Worm (Caenorhabditis elegans): Measurements from ENCODE around the gene hgrs-1.

The hgrs-1 gene

DNA sequence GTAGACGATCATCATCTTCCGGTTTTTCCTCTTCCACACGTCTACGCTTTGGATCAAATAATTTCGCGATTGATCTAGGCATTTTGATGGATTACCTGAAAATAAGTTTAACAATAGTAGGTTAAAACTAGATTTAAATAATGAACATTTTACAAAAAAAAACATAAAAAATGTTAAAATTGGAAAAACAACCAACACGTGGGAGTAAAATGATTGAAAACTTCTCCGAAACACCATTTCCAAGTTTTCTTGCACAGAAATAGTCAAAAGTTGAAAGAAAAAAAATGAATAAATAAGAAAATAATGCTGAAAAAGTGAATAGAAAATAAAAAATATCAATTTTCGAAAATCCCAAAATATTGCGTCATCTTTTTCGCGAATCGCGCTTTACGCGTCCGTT, 5.9 kb upstream of the hgrs-1 start, which contains the start of gene C07G1.7:
C07G1.7 (minus strand) TSS at position 101 of the 400 bp plus-strand sequence.
- no peak for TF ChIP-seq pha-4 (tag; optimal IDR thresholded peaks at IDR 0.05)
- TF ChIP-seq ceh-9 (tag; optimal IDR thresholded peaks at IDR 0.05), result no peak
- no peak for TF ChIP-seq hlh-15 (tag; optimal IDR thresholded peaks at IDR 0.05)
- no peak for TF ChIP-seq K02D7.2 (tag; optimal IDR thresholded peaks at IDR 0.05)

DNA sequence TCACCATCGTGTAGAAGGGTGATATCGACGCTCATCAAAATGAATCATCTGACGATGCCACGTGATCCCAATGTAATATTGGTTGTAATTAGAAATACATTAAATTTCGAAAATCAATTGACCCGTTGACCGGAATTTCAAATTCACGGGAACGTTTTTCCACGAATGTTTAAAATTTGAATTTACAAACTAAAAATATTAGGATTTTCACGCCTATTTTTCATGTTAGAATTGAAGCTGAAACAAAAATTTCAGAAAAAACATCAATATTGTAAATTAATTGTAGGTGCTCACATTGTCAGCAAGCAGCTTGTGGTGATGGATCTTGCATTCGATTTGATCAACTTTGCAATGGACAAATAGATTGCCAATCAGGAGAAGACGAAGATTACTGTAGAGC, 4.5 kb upstream of the hgrs-1 start, which contains the start of gene C07G1.6:
C07G1.6 (minus strand) TSS at position 101 of the 400 bp plus-strand sequence.
- TF ChIP-seq ama-1 (optimal IDR thresholded peaks at IDR 0.05) (no peak), ttx-3 (tag; optimal IDR thresholded peaks at IDR 0.05) (no peak), ceh-30 (tag; optimal IDR thresholded peaks at IDR 0.05) (no peak), nhr-232 (tag; optimal IDR thresholded peaks at IDR 0.05) (no peak), zip-5 (tag; optimal IDR thresholded peaks at IDR 0.05) (no peak), ceh-19 (GFP tag; optimal IDR thresholded peaks at IDR 0.05) (no peak), sdc-2 (tag; optimal IDR thresholded peaks at IDR 0.05) (no peak), ztf-16 (tag; optimal IDR thresholded peaks at IDR 0.05) (no peak), sox-4 (tag; optimal IDR thresholded peaks at IDR 0.05) (no peak), ceh-31 (tag; optimal IDR thresholded peaks at IDR 0.05) (no peak)

DNA sequence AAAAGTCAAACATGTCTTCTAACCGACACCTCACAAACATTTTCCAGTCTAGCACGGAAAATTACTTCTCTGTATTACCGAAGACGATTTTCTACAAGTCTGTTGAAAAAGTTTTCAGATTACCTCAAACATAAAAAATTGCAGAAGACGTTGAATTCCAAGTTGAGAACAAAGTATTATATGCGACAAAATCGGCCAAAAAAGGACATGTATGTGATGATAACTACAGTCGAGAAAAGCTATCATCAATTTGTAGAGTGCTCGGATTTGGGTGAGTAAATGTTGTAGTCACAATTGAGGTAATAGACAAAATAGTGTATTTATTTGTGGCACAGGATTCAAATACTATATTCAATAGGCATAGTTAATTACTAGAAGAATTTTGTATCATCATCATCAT, 3.0 kb upstream of the hgrs-1 start:
- TF ChIP-seq ahr-1 (tag; optimal IDR thresholded peaks at IDR 0.05) (no peak), ceh-48 (tag; optimal IDR thresholded peaks at IDR 0.05) (no peak), hlh-30 (tag; optimal IDR thresholded peaks at IDR 0.05; ENCODE audit: insufficient read depth) (no peak)

DNA sequence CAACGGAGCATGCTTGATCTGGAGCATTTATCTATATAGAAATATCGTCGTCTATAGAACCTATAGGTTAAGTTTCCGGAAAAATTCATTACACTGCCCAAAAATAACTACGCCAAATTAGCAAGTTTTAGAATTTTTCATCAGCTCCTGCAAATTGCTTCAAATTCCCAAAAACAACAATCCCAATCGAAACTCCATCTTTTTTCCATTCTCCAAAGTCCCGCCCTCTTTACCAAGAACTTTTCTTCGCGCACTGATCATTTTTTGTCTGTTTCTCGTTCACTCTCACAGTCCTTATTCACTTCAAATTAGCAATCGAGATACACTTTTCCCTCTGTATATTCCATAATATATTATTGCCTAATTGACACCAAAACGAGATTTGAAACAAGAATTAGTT, 466 bp upstream of the hgrs-1 start, which contains the start of gene svh-1:
svh-1 (plus strand) TSS at position 301 of the 400 bp plus-strand sequence.
- TF ChIP-seq fax-1 (tag; optimal IDR thresholded peaks at IDR 0.05), result no peak
- TF ChIP-seq ahr-1 (tag; optimal IDR thresholded peaks at IDR 0.05), result no peak
- TF ChIP-seq dve-1 (tag; optimal IDR thresholded peaks at IDR 0.05), result no peak
- no peak for TF ChIP-seq pros-1 (tag; optimal IDR thresholded peaks at IDR 0.05)
- TF ChIP-seq dmd-4 (tag; optimal IDR thresholded peaks at IDR 0.05; ENCODE audit: borderline replicate concordance), result no peak
- TF ChIP-seq fkh-6 (tag; optimal IDR thresholded peaks at IDR 0.05), result no peak
- TF ChIP-seq pax-1 (tag; optimal IDR thresholded peaks at IDR 0.05), result no peak
- TF ChIP-seq K02D7.2 (tag; optimal IDR thresholded peaks at IDR 0.05), result no peak
- TF ChIP-seq mec-3 (tag; optimal IDR thresholded peaks at IDR 0.05; ENCODE audit: borderline replicate concordance), result no peak
- TF ChIP-seq unc-55 (GFP tag; optimal IDR thresholded peaks at IDR 0.05), result no peak
- TF ChIP-seq Y22D7AL.16 (tag; optimal IDR thresholded peaks at IDR 0.05), result no peak
- no peak for TF ChIP-seq eyg-1 (tag; optimal IDR thresholded peaks at IDR 0.05)
- no peak for TF ChIP-seq hlh-8 (tag; optimal IDR thresholded peaks at IDR 0.05)
- TF ChIP-seq elt-2 (tag; optimal IDR thresholded peaks at IDR 0.05), result no peak
- no peak for TF ChIP-seq che-1 (tag; optimal IDR thresholded peaks at IDR 0.05)
- no peak for TF ChIP-seq lin-11 (tag; optimal IDR thresholded peaks at IDR 0.05)
- no peak for TF ChIP-seq pag-3 (tag; optimal IDR thresholded peaks at IDR 0.05; ENCODE audit: borderline replicate concordance)
- no peak for TF ChIP-seq odd-2 (tag; optimal IDR thresholded peaks at IDR 0.05)

DNA sequence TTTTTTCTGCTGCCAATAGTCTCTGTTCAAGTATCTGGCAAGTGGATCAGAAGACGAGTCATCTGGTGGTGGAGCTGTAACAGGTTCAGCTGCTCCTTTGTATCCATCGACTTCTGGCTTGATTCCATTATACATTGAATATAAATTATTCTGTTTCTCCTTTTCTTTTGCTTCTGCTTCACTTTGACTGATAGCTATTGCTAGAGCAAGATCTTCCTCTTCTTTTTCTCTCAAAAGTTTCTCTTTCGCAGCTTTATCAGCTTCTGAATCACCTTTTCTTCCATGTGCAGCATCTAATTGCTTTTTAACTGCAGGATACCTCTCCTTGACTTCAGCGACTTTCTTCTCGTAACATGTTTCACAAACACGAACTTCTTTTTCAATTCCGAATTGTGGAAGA, 2.3 kb downstream of the hgrs-1 start:
- TF ChIP-seq syd-9 (tag; optimal IDR thresholded peaks at IDR 0.05) (no peak), unc-55 (GFP tag; optimal IDR thresholded peaks at IDR 0.05) (no peak), C08G9.2 (tag; optimal IDR thresholded peaks at IDR 0.05) (no peak), ceh-6 (GFP tag; optimal IDR thresholded peaks at IDR 0.05) (no peak), odd-2 (tag; optimal IDR thresholded peaks at IDR 0.05) (no peak), madf-2 (tag; optimal IDR thresholded peaks at IDR 0.05) (no peak), ttx-3 (tag; optimal IDR thresholded peaks at IDR 0.05) (no peak), K02D7.2 (tag; optimal IDR thresholded peaks at IDR 0.05) (no peak), unc-3 (GFP tag; conservative IDR thresholded peaks at IDR 0.05) (no peak), unc-3 (tag; optimal IDR thresholded peaks at IDR 0.05) (no peak), che-1 (tag; optimal IDR thresholded peaks at IDR 0.05) (no peak), pag-3 (tag; optimal IDR thresholded peaks at IDR 0.05; ENCODE audit: borderline replicate concordance) (no peak)
